Fruit fly (Drosophila melanogaster) whole organism, wandering third instar larva: ENCODE results near the gene ranshi.

Source experiments
- Abd-B ChIP-seq: fragments of >200 bp; optimal IDR thresholded peaks from 2 replicates; lab custom pipeline; 2017; ENCODE audit warnings: missing biosample characterization, missing genetic modification characterization
- CG32264 ChIP-seq: fragments of 200-800 bp; sonication (Bioruptor generic); optimal IDR thresholded peaks from 2 replicates; lab custom pipeline; 2016; ENCODE audit warnings: missing biosample characterization, missing genetic modification characterization
- CG9705 ChIP-seq: fragments of 200-800 bp; sonication (Bioruptor generic); optimal IDR thresholded peaks from 2 replicates; lab custom pipeline; 2018; ENCODE audit warnings: missing biosample characterization, mild to moderate bottlenecking, missing genetic modification characterization
- CrebA ChIP-seq: fragments of 200-800 bp; sonication (Bioruptor generic); optimal IDR thresholded peaks from 2 replicates; lab custom pipeline; 2016; ENCODE audit warnings: missing biosample characterization, mild to moderate bottlenecking, missing genetic modification characterization, borderline replicate concordance
- Dfd ChIP-seq: fragments of >200 bp; optimal IDR thresholded peaks from 2 replicates; lab custom pipeline; 2017; ENCODE audit warnings: missing biosample characterization, missing genetic modification characterization
- Dif ChIP-seq: fragments of 200-275, 200-300 bp; sonication (Bioruptor generic); optimal IDR thresholded peaks from 2 replicates; lab custom pipeline; 2018; ENCODE audit warnings: missing biosample characterization, missing genetic modification characterization; ENCODE audit not compliant: partially characterized antibody
- GATAd ChIP-seq: sonication (Bioruptor generic); optimal IDR thresholded peaks from 2 replicates; lab custom pipeline; 2016; ENCODE audit warnings: missing biosample characterization, missing genetic modification characterization
- HLH106 ChIP-seq: fragments of 200-800 bp; optimal IDR thresholded peaks from 3 replicates; lab custom pipeline; 2019; ENCODE audit warnings: missing biosample characterization, mild to moderate bottlenecking, missing genetic modification characterization, moderate library complexity
- Hnf4 ChIP-seq: fragments of 200-800 bp; sonication (Bioruptor generic); optimal IDR thresholded peaks from 2 replicates; lab custom pipeline; 2016; ENCODE audit warnings: missing biosample characterization, mild to moderate bottlenecking, missing genetic modification characterization
- Hr83 ChIP-seq: fragments of 200-300 bp; sonication (Bioruptor generic); optimal IDR thresholded peaks from 2 replicates; lab custom pipeline; 2016; ENCODE audit warnings: missing biosample characterization, mild to moderate bottlenecking, missing genetic modification characterization, moderate library complexity; ENCODE audit not compliant: poor library complexity, severe bottlenecking
- Jra ChIP-seq: sonication (Bioruptor generic); optimal IDR thresholded peaks from 2 replicates; lab custom pipeline; 2016; ENCODE audit warnings: missing biosample characterization, missing genetic modification characterization
- Mio ChIP-seq: sonication (Bioruptor generic); optimal IDR thresholded peaks from 2 replicates; lab custom pipeline; 2016; ENCODE audit warnings: missing biosample characterization, missing genetic modification characterization
- Myc ChIP-seq: fragments of >200 bp; optimal IDR thresholded peaks from 2 replicates; lab custom pipeline; 2017
- N ChIP-seq: fragments of >200 bp; optimal IDR thresholded peaks from 2 replicates; lab custom pipeline; 2018; ENCODE audit warnings: missing biosample characterization, missing external identifiers, missing genetic modification characterization
- OdsH ChIP-seq: fragments of 200-800 bp; sonication (Bioruptor generic); optimal IDR thresholded peaks from 2 replicates; lab custom pipeline; 2016; ENCODE audit warnings: missing biosample characterization, mild to moderate bottlenecking, missing genetic modification characterization
- Rel ChIP-seq, 2 experiments: fragments of 200-800 bp; sonication (Bioruptor generic) in 1 of 2; optimal IDR thresholded peaks; 2 replicates in 1 of 2; 3 replicates in 1 of 2; lab custom pipeline; 2016 to 2019; ENCODE audit warnings: mild to moderate bottlenecking in 2 of 2, missing biosample characterization in 2 of 2, missing genetic modification characterization in 2 of 2, moderate library complexity in 1 of 2
- Sp1 ChIP-seq: fragments of 200-800 bp; sonication (Bioruptor generic); optimal IDR thresholded peaks from 3 replicates; lab custom pipeline; 2019; ENCODE audit warnings: missing biosample characterization, mild to moderate bottlenecking, missing genetic modification characterization, moderate library complexity
- Vsx2 ChIP-seq: fragments of 200-300, 225-300 bp; sonication (Bioruptor generic); optimal IDR thresholded peaks from 2 replicates; lab custom pipeline; 2018; ENCODE audit warnings: missing biosample characterization, missing genetic modification characterization; ENCODE audit not compliant: partially characterized antibody
- br ChIP-seq: fragments of 200-800 bp; sonication (Bioruptor generic); optimal IDR thresholded peaks from 2 replicates; lab custom pipeline; 2016; ENCODE audit warnings: missing biosample characterization, missing genetic modification characterization
- brk ChIP-seq: fragments of 200-800 bp; sonication (Bioruptor generic); optimal IDR thresholded peaks from 2 replicates; lab custom pipeline; 2016; ENCODE audit warnings: missing biosample characterization, mild to moderate bottlenecking, missing genetic modification characterization
- dmrt93B ChIP-seq: fragments of 200-800 bp; sonication (Bioruptor generic); optimal IDR thresholded peaks from 2 replicates; lab custom pipeline; 2018; ENCODE audit warnings: missing biosample characterization, mild to moderate bottlenecking, missing genetic modification characterization
- dsf ChIP-seq: sonication (Bioruptor generic); optimal IDR thresholded peaks from 2 replicates; lab custom pipeline; 2016; ENCODE audit warnings: missing biosample characterization, missing genetic modification characterization, borderline replicate concordance
- ey ChIP-seq: fragments of 200-800 bp; sonication (Bioruptor generic); optimal IDR thresholded peaks from 2 replicates; lab custom pipeline; 2016; ENCODE audit warnings: missing biosample characterization, missing genetic modification characterization
- foxo ChIP-seq, 2 experiments: fragments of 200-800 bp; sonication (Bioruptor generic); optimal IDR thresholded peaks; 2 replicates in 1 of 2; 3 replicates in 1 of 2; lab custom pipeline; 2016 to 2017; ENCODE audit warnings: missing biosample characterization in 2 of 2, missing genetic modification characterization in 2 of 2
- fru ChIP-seq: fragments of 200-800 bp; sonication (Bioruptor generic); optimal IDR thresholded peaks from 3 replicates; lab custom pipeline; 2016; ENCODE audit warnings: missing biosample characterization, mild to moderate bottlenecking, missing genetic modification characterization
- h ChIP-seq: fragments of 200-800 bp; sonication (Bioruptor generic); optimal IDR thresholded peaks from 3 replicates; lab custom pipeline; 2016; ENCODE audit warnings: missing biosample characterization, mild to moderate bottlenecking, missing genetic modification characterization
- jim ChIP-seq: fragments of 175-275, 200-325 bp; sonication (Bioruptor generic); optimal IDR thresholded peaks from 2 replicates; lab custom pipeline; 2016; ENCODE audit warnings: missing biosample characterization, mild to moderate bottlenecking, missing genetic modification characterization
- lola ChIP-seq: fragments of >200 bp; optimal IDR thresholded peaks from 2 replicates; lab custom pipeline; 2017; ENCODE audit warnings: missing biosample characterization, missing genetic modification characterization
- pan ChIP-seq: fragments of >200 bp; optimal IDR thresholded peaks from 2 replicates; lab custom pipeline; 2017
- psq ChIP-seq: fragments of 200-800 bp; sonication (Bioruptor generic); optimal IDR thresholded peaks from 3 replicates; lab custom pipeline; 2017; ENCODE audit warnings: missing biosample characterization, mild to moderate bottlenecking, missing genetic modification characterization, moderate library complexity
- rgr ChIP-seq: fragments of 200-800 bp; sonication (Bioruptor generic); optimal IDR thresholded peaks from 3 replicates; lab custom pipeline; 2016; ENCODE audit warnings: missing biosample characterization, mild to moderate bottlenecking, missing genetic modification characterization
- sage ChIP-seq: fragments of 200-800 bp; sonication (Bioruptor generic); optimal IDR thresholded peaks from 2 replicates; lab custom pipeline; 2016; ENCODE audit warnings: missing biosample characterization, mild to moderate bottlenecking, missing genetic modification characterization
- sv ChIP-seq: fragments of 200-800 bp; sonication (Bioruptor generic); optimal IDR thresholded peaks from 3 replicates; lab custom pipeline; 2016; ENCODE audit warnings: missing biosample characterization, missing genetic modification characterization
- tai ChIP-seq: sonication (Bioruptor generic); optimal IDR thresholded peaks from 2 replicates; lab custom pipeline; 2016; ENCODE audit warnings: missing biosample characterization, missing genetic modification characterization
- usp ChIP-seq: fragments of >200 bp; optimal IDR thresholded peaks from 2 replicates; lab custom pipeline; 2017; ENCODE audit warnings: missing biosample characterization, missing genetic modification characterization
- woc ChIP-seq: sonication (Bioruptor generic); optimal IDR thresholded peaks from 2 replicates; lab custom pipeline; 2016; ENCODE audit warnings: missing biosample characterization, mild to moderate bottlenecking, missing genetic modification characterization

Gene ranshi

dm6 chr3R:8718356-8718755 lies 11.1 kb downstream of the ranshi start, which contains the start of gene Cks85A:
Gene Cks85A, minus strand, starts transcription at chr3R:8718456.
- no peak for TF ChIP-seq Rel (GFP tag; optimal IDR thresholded peaks at IDR 0.05; lab: Kevin White, UChicago)
- peak; percentile 25 for TF ChIP-seq Rel (tag; optimal IDR thresholded peaks at IDR 0.05; lab: Kevin White, UChicago)
- no peak for TF ChIP-seq fru

- TF ChIP-seq brk (GFP tag; lab: Kevin White, UChicago) (no peak), Abd-B (no peak), Mio (no peak), tai (GFP tag; lab: Kevin White, UChicago) (no peak), rgr (no peak), usp (GFP tag; lab: Kevin White, UChicago) (no peak), OdsH (GFP tag; lab: Kevin White, UChicago) (peak; percentile 6), CrebA (no peak), Dif (GFP tag; lab: Kevin White, UChicago) (no peak), Hr83 (GFP tag; lab: Kevin White, UChicago) (no peak), dsf (GFP tag; lab: Kevin White, UChicago) (no peak), ey (GFP tag; lab: Kevin White, UChicago) (peak; percentile 10)
Observed at dm6 chr3R:8716551-8716879, 13.0 kb downstream of the ranshi start.

dm6 chr3R:8715851-8716550 lies 13.5 kb downstream of the ranshi start, which contains the start of gene TMEM216:
Gene TMEM216, plus strand, starts transcription at chr3R:8716243.
- TF ChIP-seq GATAd (GFP tag; lab: Kevin White, UChicago), result no peak
- no peak for TF ChIP-seq CrebA
- TF ChIP-seq rgr, result peak; percentile 1
- TF ChIP-seq Rel (GFP tag; optimal IDR thresholded peaks at IDR 0.05; lab: Kevin White, UChicago), result no peak
- TF ChIP-seq Rel (tag; optimal IDR thresholded peaks at IDR 0.05; lab: Kevin White, UChicago), result peak; percentile 58
- TF ChIP-seq psq (GFP tag; lab: Kevin White, UChicago), result peak; percentile 2

dm6 chr3R:8715371-8715770 lies 14.1 kb downstream of the ranshi start:
- TF ChIP-seq CrebA (no peak), Dif (GFP tag; lab: Kevin White, UChicago) (no peak), Vsx2 (GFP tag; lab: Kevin White, UChicago) (no peak), Sp1 (GFP tag; lab: Kevin White, UChicago) (no peak), Hr83 (GFP tag; lab: Kevin White, UChicago) (no peak), rgr (no peak), h (GFP tag; lab: Kevin White, UChicago) (no peak), br (GFP tag; lab: Kevin White, UChicago) (no peak), sv (GFP tag; lab: Kevin White, UChicago) (no peak), usp (GFP tag; lab: Kevin White, UChicago) (no peak), woc (GFP tag; lab: Kevin White, UChicago) (no peak), Jra (GFP tag; lab: Kevin White, UChicago) (no peak), Hnf4 (no peak)

- TF ChIP-seq tai (GFP tag; lab: Kevin White, UChicago) (no peak), dmrt93B (GFP tag; lab: Kevin White, UChicago) (peak; percentile 19), dsf (GFP tag; lab: Kevin White, UChicago) (no peak), OdsH (GFP tag; lab: Kevin White, UChicago) (no peak), ey (GFP tag; lab: Kevin White, UChicago) (no peak), Mio (no peak), N (GFP tag; lab: Kevin White, UChicago) (no peak), HLH106 (tag; lab: Kevin White, UChicago) (peak; percentile 39), h (GFP tag; lab: Kevin White, UChicago) (no peak), Hnf4 (no peak), br (GFP tag; lab: Kevin White, UChicago) (no peak), CG32264 (GFP tag; lab: Kevin White, UChicago) (no peak), Jra (GFP tag; lab: Kevin White, UChicago) (no peak), CrebA (no peak), Dfd (GFP tag; lab: Kevin White, UChicago) (no peak), Hr83 (GFP tag; lab: Kevin White, UChicago) (no peak), sv (GFP tag; lab: Kevin White, UChicago) (no peak), usp (GFP tag; lab: Kevin White, UChicago) (no peak), jim (no peak), woc (GFP tag; lab: Kevin White, UChicago) (no peak), CG9705 (GFP tag; lab: Kevin White, UChicago) (no peak), Myc (no peak), Rel (GFP tag; optimal IDR thresholded peaks at IDR 0.05; lab: Kevin White, UChicago) (no peak), Rel (tag; optimal IDR thresholded peaks at IDR 0.05; lab: Kevin White, UChicago) (peak; percentile 9), Abd-B (no peak), fru (peak; percentile 9), pan (lab: Kevin White, UChicago) (no peak), Sp1 (GFP tag; lab: Kevin White, UChicago) (peak; percentile 52), brk (GFP tag; lab: Kevin White, UChicago) (no peak), GATAd (GFP tag; lab: Kevin White, UChicago) (no peak), foxo (GFP tag; optimal IDR thresholded peaks at IDR 0.05; lab: Kevin White, UChicago) (peak in 1 of 2 experiments; percentile 42), psq (GFP tag; lab: Kevin White, UChicago) (peak; percentile 49), Vsx2 (GFP tag; lab: Kevin White, UChicago) (no peak), sage (GFP tag; lab: Kevin White, UChicago) (peak; percentile 21), lola (no peak), Dif (GFP tag; lab: Kevin White, UChicago) (peak; percentile 5)
Observed at dm6 chr3R:8712722-8713131, 16.8 kb downstream of the ranshi start, which contains the start of gene CG8112. Gene CG8112, plus strand, starts transcription at chr3R:8712933.
